Fruit fly (Drosophila melanogaster): ENCODE data around the gene mgr.

DNA sequence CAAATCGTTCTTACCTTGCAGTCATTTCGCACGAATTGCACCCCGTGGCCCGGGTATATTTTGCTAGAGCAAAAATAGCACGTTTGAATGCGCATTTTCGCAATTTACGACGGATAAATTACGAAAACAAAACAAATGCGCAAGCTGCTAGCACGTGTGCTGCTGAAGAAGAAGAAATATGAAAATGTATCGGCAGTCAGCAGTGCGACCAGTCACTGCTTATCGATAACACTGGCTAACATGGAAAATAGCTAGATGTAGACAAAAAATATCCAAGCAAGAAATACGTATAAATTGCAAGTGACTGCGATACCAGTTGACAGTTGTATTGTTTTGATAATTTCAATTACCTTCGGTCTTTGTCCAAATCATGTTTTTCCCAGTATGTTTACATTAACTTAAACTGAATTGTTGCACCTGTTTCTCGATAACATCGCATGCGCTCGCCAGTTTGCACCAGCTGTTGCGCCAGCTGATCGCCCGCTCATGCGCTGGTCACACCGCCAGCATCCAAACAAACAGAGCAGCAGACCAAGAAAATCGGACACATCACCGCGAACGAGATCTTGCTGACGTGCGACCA lies 21.8 kb upstream of the mgr start, which contains the start of the genes RpL24-like and CG5276:
- no peak for TF ChIP-seq CG10348 (GFP tag; IDR thresholded peaks at IDR 0.05)
- TF ChIP-seq D1 (tag; optimal IDR thresholded peaks at IDR 0.05): no peak
- no peak for TF ChIP-seq Ets98B (GFP tag; IDR thresholded peaks at IDR 0.05)
- no peak for TF ChIP-seq EcR (GFP tag; optimal IDR thresholded peaks at IDR 0.05)

Measured in whole organism, pupa.